Fruit fly (Drosophila melanogaster) whole organism, prepupa: ENCODE data around the gene Pnn.
A peak's percentile ranks its signal among the peaks of the same experiment; 100 is the strongest.

Experiments used
- CG10631 ChIP-seq: fragments of 200-800 bp; sonication (Bioruptor generic); optimal IDR thresholded peaks from 2 replicates; lab custom pipeline; 2016; ENCODE audit warnings: missing biosample characterization, missing genetic modification characterization
- CG10669 ChIP-seq: fragments of 200-800 bp; sonication (Bioruptor generic); optimal IDR thresholded peaks from 3 replicates; lab custom pipeline; 2018; ENCODE audit warnings: missing biosample characterization, mild to moderate bottlenecking, missing genetic modification characterization, moderate library complexity
- CG11294 ChIP-seq: fragments of 200-800 bp; sonication (Bioruptor generic); IDR thresholded peaks from 2 replicates; pipeline ENCODE4 v1.3.6; 2022; ENCODE audit warnings: missing biosample characterization, missing genetic modification characterization
- CG11902 ChIP-seq: fragments of 200-800 bp; sonication (Bioruptor generic); optimal IDR thresholded peaks from 3 replicates; lab custom pipeline; 2016; ENCODE audit warnings: missing biosample characterization, missing genetic modification characterization
- CG15336 ChIP-seq: fragments of 200-800 bp; sonication (Bioruptor generic); IDR thresholded peaks from 2 replicates; pipeline ENCODE4 v1.3.6; 2022; ENCODE audit warnings: missing biosample characterization, missing genetic modification characterization
- CG1621 ChIP-seq: fragments of 200-800 bp; sonication (Bioruptor generic); optimal IDR thresholded peaks from 3 replicates; lab custom pipeline; 2018; ENCODE audit warnings: missing biosample characterization, mild to moderate bottlenecking, missing genetic modification characterization
- CG3032 ChIP-seq: fragments of 200-800 bp; optimal IDR thresholded peaks from 2 replicates; lab custom pipeline; 2019; ENCODE audit warnings: missing biosample characterization, mild to moderate bottlenecking, missing genetic modification characterization, moderate library complexity
- CG4318 ChIP-seq: fragments of 200-800 bp; sonication (Bioruptor generic); optimal IDR thresholded peaks from 3 replicates; lab custom pipeline; 2017; ENCODE audit warnings: missing biosample characterization, mild to moderate bottlenecking, missing genetic modification characterization
- CG6163 ChIP-seq: fragments of 200-800 bp; sonication (Bioruptor generic); IDR thresholded peaks from 3 replicates; pipeline ENCODE4 v1.3.6; 2022; ENCODE audit warnings: missing biosample characterization, missing genetic modification characterization
- CG6276 ChIP-seq: fragments of 200-800 bp; sonication (Bioruptor generic); optimal IDR thresholded peaks from 2 replicates; lab custom pipeline; 2017; ENCODE audit warnings: missing biosample characterization, mild to moderate bottlenecking, missing genetic modification characterization
- CG6854 ChIP-seq: fragments of 200-800 bp; sonication (Bioruptor generic); optimal IDR thresholded peaks from 2 replicates; lab custom pipeline; 2017; ENCODE audit warnings: missing biosample characterization, mild to moderate bottlenecking, missing genetic modification characterization
- CG7368 ChIP-seq: fragments of 200-800 bp; sonication (Bioruptor generic); optimal IDR thresholded peaks from 3 replicates; lab custom pipeline; 2016; ENCODE audit warnings: missing biosample characterization, missing genetic modification characterization
- CG8119 ChIP-seq: fragments of 200-800 bp; sonication (Bioruptor generic); IDR thresholded peaks from 3 replicates; pipeline ENCODE4 v1.3.6; 2022; ENCODE audit warnings: missing biosample characterization, missing genetic modification characterization
- CG8319 ChIP-seq: fragments of 200-800 bp; sonication (Bioruptor generic); optimal IDR thresholded peaks from 3 replicates; lab custom pipeline; 2016; ENCODE audit warnings: missing biosample characterization, missing genetic modification characterization
- Eip78C ChIP-seq: fragments of 200-800 bp; sonication (Bioruptor generic); peaks from one replicate; lab custom pipeline; 2016; ENCODE audit warnings: missing biosample characterization, missing genetic modification characterization
- Ets21C ChIP-seq: fragments of 200-800 bp; sonication (Bioruptor generic); optimal IDR thresholded peaks from 3 replicates; lab custom pipeline; 2016; ENCODE audit warnings: missing biosample characterization, missing genetic modification characterization
- Ets96B ChIP-seq: fragments of 200-800 bp; optimal IDR thresholded peaks from 2 replicates; lab custom pipeline; 2019; ENCODE audit warnings: missing biosample characterization, mild to moderate bottlenecking, missing genetic modification characterization, moderate library complexity
- Hr39 ChIP-seq: fragments of 200-800 bp; sonication (Bioruptor generic); optimal IDR thresholded peaks from 2 replicates; lab custom pipeline; 2016; ENCODE audit warnings: missing biosample characterization, missing genetic modification characterization
- Hr4 ChIP-seq: fragments of 200-800 bp; sonication (Bioruptor generic); optimal IDR thresholded peaks from 3 replicates; lab custom pipeline; 2016; ENCODE audit warnings: missing biosample characterization, missing genetic modification characterization
- Lpt ChIP-seq: fragments of 200-800 bp; sonication (Bioruptor generic); optimal IDR thresholded peaks from 3 replicates; lab custom pipeline; 2016; ENCODE audit warnings: missing biosample characterization, missing genetic modification characterization
- Sox102F ChIP-seq: fragments of 200-800 bp; sonication (Bioruptor generic); optimal IDR thresholded peaks from 2 replicates; lab custom pipeline; 2016; ENCODE audit warnings: missing biosample characterization, mild to moderate bottlenecking, missing genetic modification characterization
- Sox14 ChIP-seq: fragments of 200-800 bp; sonication (Bioruptor generic); optimal IDR thresholded peaks from 3 replicates; lab custom pipeline; 2016; ENCODE audit warnings: missing biosample characterization, missing genetic modification characterization
- achi ChIP-seq: fragments of 200-800 bp; sonication (Bioruptor generic); optimal IDR thresholded peaks from 3 replicates; lab custom pipeline; 2016; ENCODE audit warnings: missing biosample characterization, missing genetic modification characterization
- cyc ChIP-seq: fragments of 200-800 bp; sonication (Bioruptor generic); optimal IDR thresholded peaks from 3 replicates; lab custom pipeline; 2016; ENCODE audit warnings: missing biosample characterization, missing genetic modification characterization
- dac ChIP-seq: fragments of 200-800 bp; sonication (Bioruptor generic); optimal IDR thresholded peaks from 2 replicates; lab custom pipeline; 2017; ENCODE audit warnings: missing biosample characterization, mild to moderate bottlenecking, missing genetic modification characterization
- dsx ChIP-seq: fragments of 200-800 bp; optimal IDR thresholded peaks from 3 replicates; lab custom pipeline; 2019; ENCODE audit warnings: missing biosample characterization, mild to moderate bottlenecking, missing genetic modification characterization, moderate library complexity; ENCODE audit not compliant: poor library complexity, severe bottlenecking
- eg ChIP-seq: fragments of 200-800 bp; sonication (Bioruptor generic); IDR thresholded peaks from 3 replicates; pipeline ENCODE4 v1.3.6; 2022; ENCODE audit warnings: missing biosample characterization, missing genetic modification characterization
- fd59A ChIP-seq: fragments of 200-800 bp; sonication (Bioruptor generic); optimal IDR thresholded peaks from 2 replicates; lab custom pipeline; 2017; ENCODE audit warnings: missing biosample characterization, mild to moderate bottlenecking, missing genetic modification characterization, missing genetic modification reagents
- fd85E ChIP-seq: fragments of 200-800 bp; sonication (Bioruptor generic); optimal IDR thresholded peaks from 3 replicates; lab custom pipeline; 2016; ENCODE audit warnings: missing biosample characterization, missing genetic modification characterization
- lz ChIP-seq: fragments of 200-800 bp; sonication (Bioruptor generic); optimal IDR thresholded peaks from 3 replicates; lab custom pipeline; 2016; ENCODE audit warnings: missing biosample characterization, missing genetic modification characterization
- pdm3 ChIP-seq: fragments of 200-800 bp; sonication (Bioruptor generic); optimal IDR thresholded peaks from 3 replicates; lab custom pipeline; 2016; ENCODE audit warnings: missing biosample characterization, missing genetic modification characterization
- spab ChIP-seq: fragments of 200-800 bp; sonication (Bioruptor generic); optimal IDR thresholded peaks from 2 replicates; lab custom pipeline; 2017; ENCODE audit warnings: missing biosample characterization, mild to moderate bottlenecking, missing genetic modification characterization, missing genetic modification reagents
- ss ChIP-seq, 2 experiments: fragments of 200-800 bp; sonication (Bioruptor generic); optimal IDR thresholded peaks; 2 replicates in 1 of 2; 3 replicates in 1 of 2; lab custom pipeline; 2017 to 2018; ENCODE audit warnings: mild to moderate bottlenecking in 2 of 2, missing biosample characterization in 2 of 2, missing genetic modification characterization in 2 of 2, moderate library complexity in 1 of 2
- svp ChIP-seq: fragments of 200-800 bp; sonication (Bioruptor generic); peaks from one replicate; lab custom pipeline; 2016; ENCODE audit warnings: missing biosample characterization, missing genetic modification characterization

Gene Pnn

dm6 chr3R:9747272-9747874 is 6.7 kb downstream of the Pnn start, which contains the start of gene CG12948 (continued):
- TF ChIP-seq Ets96B (tag; lab: Kevin White, UChicago): no peak
- no peak for TF ChIP-seq achi (GFP tag; lab: Kevin White, UChicago)
- TF ChIP-seq Hr39 (GFP tag; lab: Kevin White, UChicago): no peak
- no peak for TF ChIP-seq CG6163
- TF ChIP-seq ss (GFP tag; optimal IDR thresholded peaks at IDR 0.05; lab: Kevin White, UChicago): no peak
- TF ChIP-seq Lpt: peak; percentile 51
- TF ChIP-seq fd59A (GFP tag; lab: Kevin White, UChicago): no peak
- no peak for TF ChIP-seq CG10669 (GFP tag; lab: Kevin White, UChicago)
- TF ChIP-seq CG6276 (GFP tag; lab: Kevin White, UChicago): no peak
- peak; percentile 86 for TF ChIP-seq Eip78C
- TF ChIP-seq dac (GFP tag; lab: Kevin White, UChicago): no peak
- no peak for TF ChIP-seq CG4318
- no peak for TF ChIP-seq CG11294 (GFP tag; lab: Robert Waterston, UW)
- TF ChIP-seq Sox14 (GFP tag; lab: Kevin White, UChicago): no peak
- no peak; the same call in 1 of the 2 replicates for TF ChIP-seq CG15336 (GFP tag; lab: Robert Waterston, UW)
- no peak for TF ChIP-seq CG7368 (GFP tag; lab: Kevin White, UChicago)
- no peak for TF ChIP-seq pdm3 (GFP tag; lab: Kevin White, UChicago)
- no peak for TF ChIP-seq CG11902 (GFP tag; lab: Kevin White, UChicago)
- peak; percentile 47; the same call in 2 of the 3 replicates for TF ChIP-seq eg
- TF ChIP-seq, all 60 proteins: peak for 14

- TF ChIP-seq Eip78C: no peak
- TF ChIP-seq, all 60 proteins: peak for 0
Measured at dm6 chr3R:9747875-9747899, 7.0 kb downstream of the Pnn start, which contains the start of gene PpD3. PpD3 (plus strand) TSS chr3R:9747875.

dm6 chr3R:9747900-9748663 is 7.4 kb downstream of the Pnn start:
- no peak for TF ChIP-seq pdm3 (GFP tag; lab: Kevin White, UChicago)
- TF ChIP-seq svp (GFP tag; lab: Kevin White, UChicago): no peak
- no peak for TF ChIP-seq CG8119 (GFP tag; lab: Robert Waterston, UW)

dm6 chr3R:9754487-9754886 is 13.8 kb downstream of the Pnn start, which contains the start of gene Tti1:
Tti1 (minus strand) TSS chr3R:9754686.
- TF ChIP-seq dsx: no peak
- no peak for TF ChIP-seq Hr4 (GFP tag; lab: Kevin White, UChicago)
- TF ChIP-seq fd85E: no peak
- no peak for TF ChIP-seq CG3032 (tag; lab: Kevin White, UChicago)
- no peak for TF ChIP-seq CG8319 (GFP tag; lab: Kevin White, UChicago)
- TF ChIP-seq CG6854 (GFP tag; lab: Kevin White, UChicago): no peak
- no peak for TF ChIP-seq svp (GFP tag; lab: Kevin White, UChicago)
- TF ChIP-seq cyc (GFP tag; lab: Kevin White, UChicago): no peak
- TF ChIP-seq CG1621 (tag; lab: Kevin White, UChicago): no peak
- TF ChIP-seq Ets21C: no peak
- TF ChIP-seq CG6276 (GFP tag; lab: Kevin White, UChicago): no peak
- no peak for TF ChIP-seq achi (GFP tag; lab: Kevin White, UChicago)
- TF ChIP-seq Sox14 (GFP tag; lab: Kevin White, UChicago): no peak
- no peak for TF ChIP-seq dac (GFP tag; lab: Kevin White, UChicago)
- TF ChIP-seq spab: no peak
- TF ChIP-seq CG10631 (GFP tag; lab: Kevin White, UChicago): no peak
- no peak for TF ChIP-seq Sox102F (GFP tag; lab: Kevin White, UChicago)
- no peak for TF ChIP-seq CG10669 (GFP tag; lab: Kevin White, UChicago)
- TF ChIP-seq lz (GFP tag; lab: Kevin White, UChicago): no peak
- TF ChIP-seq, all 60 proteins: peak for 0
